Worm (Caenorhabditis elegans) whole organism, dauer: ENCODE data around the gene srh-8.

Source experiments
- unc-62 ChIP-seq: sonication (generic microtip); optimal IDR thresholded peaks from 2 replicates; lab custom pipeline; 2017; ENCODE audit warnings: missing biosample characterization, missing genetic modification reagents, missing genetic modification characterization

The srh-8 gene

DNA sequence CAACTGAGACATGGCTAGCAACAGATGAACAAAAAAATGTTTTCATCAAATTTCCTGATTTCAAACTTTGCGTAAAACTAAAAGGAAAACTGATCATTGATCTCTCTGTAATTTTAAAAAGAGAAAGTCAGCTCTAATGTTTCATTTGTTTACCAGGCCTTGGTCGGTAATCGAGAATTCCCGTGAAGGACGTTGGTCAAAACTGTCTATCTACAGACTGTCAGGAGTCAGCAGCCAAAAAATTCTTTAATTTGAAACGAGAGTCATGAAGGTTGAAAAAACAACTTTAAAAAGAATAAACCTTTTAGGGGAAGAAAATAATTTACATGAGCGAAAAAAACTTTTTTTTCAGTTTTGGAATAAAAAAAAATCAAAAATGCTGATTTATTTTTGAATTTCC is 20.2 kb upstream of the srh-8 start:
- TF ChIP-seq unc-62 (GFP tag; lab: Kevin White, UChicago), result no peak

DNA sequence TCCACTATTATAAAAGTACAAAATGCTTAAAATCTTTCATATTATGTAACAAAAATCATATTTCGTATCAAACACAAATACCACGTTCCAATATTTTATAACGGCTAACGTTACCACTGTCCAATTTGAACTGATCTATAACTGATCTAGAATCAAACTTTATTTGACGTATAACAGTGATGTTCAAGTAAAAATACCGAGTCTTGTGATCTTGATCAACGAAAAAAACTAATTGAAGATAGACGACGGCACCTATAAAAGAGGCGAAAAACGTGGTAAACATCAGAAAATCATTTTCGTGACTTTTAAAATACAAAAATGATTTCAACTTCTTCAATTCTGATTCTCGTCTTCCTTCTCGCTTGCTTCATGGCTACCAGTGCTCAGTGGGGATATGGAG is 17.7 kb upstream of the srh-8 start, which contains the start of gene nlp-28:
nlp-28 (plus strand) TSS at position 285 of the 400 bp plus-strand sequence.
- TF ChIP-seq unc-62 (GFP tag; lab: Kevin White, UChicago), result no peak

DNA sequence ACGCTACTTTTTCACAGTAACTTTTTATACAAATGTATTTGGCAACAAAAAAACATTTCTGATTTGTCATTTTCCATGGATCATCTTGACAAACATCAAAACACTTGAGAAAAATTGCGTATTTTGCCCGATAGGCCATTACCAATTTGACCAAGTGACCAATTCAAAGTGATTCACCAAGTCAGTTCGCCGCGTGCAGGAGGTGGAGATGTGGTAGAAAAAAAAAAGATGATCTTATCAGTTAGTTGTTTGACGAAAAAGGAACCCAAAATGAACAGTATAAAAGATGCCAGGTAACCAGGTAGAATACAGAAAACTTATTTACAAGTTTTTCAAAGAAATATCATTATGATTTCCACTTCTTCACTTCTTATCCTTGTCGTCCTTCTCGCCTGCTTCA is 16.2 kb upstream of the srh-8 start, which contains the start of gene nlp-27:
nlp-27 (plus strand) TSS at position 309 of the 400 bp plus-strand sequence.
- TF ChIP-seq unc-62 (GFP tag; lab: Kevin White, UChicago), result no peak

DNA sequence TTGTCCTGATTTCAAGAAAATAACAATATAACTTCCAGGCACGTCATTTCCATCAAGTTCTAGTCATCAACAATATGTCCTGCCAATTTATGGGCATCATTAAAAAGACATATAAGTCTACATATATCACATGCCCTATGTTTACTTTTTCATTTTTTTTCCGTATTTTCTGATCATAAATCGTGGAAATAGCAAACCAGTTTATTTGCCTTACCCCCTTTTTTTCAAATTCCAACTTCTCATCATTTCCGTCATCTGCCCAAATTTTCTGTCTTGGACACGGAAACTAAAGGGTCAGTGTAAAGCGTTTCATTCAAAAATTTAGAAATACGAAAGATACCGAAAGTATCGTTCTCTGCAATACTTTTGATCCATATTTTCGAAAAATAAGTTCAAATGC is 13.0 kb upstream of the srh-8 start:
- no peak for TF ChIP-seq unc-62 (GFP tag; lab: Kevin White, UChicago)

DNA sequence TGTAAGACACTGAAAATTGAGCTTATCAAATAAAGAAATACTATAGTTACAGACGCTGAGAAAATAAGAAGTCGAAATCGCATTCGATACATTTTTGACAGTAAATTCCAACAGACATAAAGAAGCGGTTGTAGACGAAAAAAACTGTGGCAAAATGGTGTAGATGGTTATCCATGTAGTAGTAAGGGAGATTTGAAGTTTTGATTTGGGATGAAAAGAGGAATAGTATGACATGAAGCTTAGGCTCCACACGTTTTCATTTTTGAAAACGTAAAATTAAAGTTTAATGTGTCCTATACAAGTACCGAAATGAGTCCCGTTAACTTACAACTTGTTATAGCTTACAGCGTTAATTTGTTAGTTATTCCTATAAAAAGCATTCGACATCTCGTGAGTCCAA is 11.3 kb upstream of the srh-8 start, which contains the start of gene K09D9.9:
K09D9.9 (minus strand) TSS at position 101 of the 400 bp plus-strand sequence.
- TF ChIP-seq unc-62 (GFP tag; lab: Kevin White, UChicago), result no peak

DNA sequence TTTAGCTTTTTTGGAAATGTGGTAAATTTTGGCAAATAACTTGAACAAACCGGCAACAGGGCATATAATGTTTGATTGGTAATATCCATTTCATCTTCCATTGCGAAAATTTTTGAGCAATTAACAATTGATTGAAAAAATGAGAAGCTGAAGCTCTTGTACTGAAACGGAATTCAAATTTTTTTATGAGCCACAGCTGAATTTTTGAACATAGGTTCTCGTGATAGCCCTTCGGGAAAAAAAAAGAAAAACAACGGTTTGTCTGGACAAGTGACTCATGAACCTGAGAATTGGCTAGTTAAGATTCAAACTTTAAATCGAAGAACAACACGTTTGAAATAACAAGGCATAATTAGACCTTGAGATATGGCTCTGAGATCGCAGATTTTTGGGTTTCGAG is 9.5 kb upstream of the srh-8 start, which contains the start of gene srx-62:
srx-62 (minus strand) TSS at position 101 of the 400 bp plus-strand sequence.
- TF ChIP-seq unc-62 (GFP tag; lab: Kevin White, UChicago), result no peak

DNA sequence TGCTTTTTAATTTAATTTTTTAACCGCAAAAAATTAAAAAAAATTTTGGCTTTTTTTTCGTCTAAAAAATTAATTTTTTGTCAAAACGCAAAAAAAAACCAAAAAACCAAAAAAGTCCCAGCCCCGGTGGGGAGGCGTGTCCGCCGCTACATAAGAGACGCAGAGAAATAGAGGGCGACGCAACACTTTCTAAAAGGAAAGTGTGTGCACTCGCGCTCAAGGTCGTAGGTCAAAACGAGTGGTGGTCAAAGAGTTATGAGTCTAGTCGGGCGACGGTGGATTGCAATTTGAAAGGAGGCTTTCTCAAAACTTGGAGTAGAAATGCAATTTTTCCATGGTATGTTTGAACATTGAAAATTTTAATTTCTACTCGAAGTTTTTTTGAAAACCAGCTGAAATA is 742 bp upstream of the srh-8 start:
- no peak for TF ChIP-seq unc-62 (GFP tag; lab: Kevin White, UChicago)

DNA sequence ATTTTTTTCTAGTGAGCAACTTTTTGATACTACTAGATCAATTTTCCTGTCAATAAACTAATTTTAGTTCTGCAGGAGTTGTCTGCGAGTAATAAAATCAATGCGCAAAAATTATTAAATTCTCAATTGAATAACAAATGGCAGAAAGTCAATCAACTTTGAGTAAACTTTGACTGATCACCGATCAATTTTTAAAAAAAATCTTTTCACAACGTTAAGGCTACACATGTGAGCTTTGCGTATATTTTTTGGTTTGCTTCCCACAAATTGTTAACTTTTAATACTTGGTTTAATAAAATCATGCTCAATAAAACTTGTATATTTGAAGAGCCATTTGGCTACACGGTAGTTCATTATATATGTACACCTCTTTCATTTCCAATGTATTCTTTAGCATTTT is 2.6 kb downstream of the srh-8 start, which contains the start of gene srh-7:
srh-7 (plus strand) TSS at position 301 of the 400 bp plus-strand sequence.
- no peak for TF ChIP-seq unc-62 (GFP tag; lab: Kevin White, UChicago)

DNA sequence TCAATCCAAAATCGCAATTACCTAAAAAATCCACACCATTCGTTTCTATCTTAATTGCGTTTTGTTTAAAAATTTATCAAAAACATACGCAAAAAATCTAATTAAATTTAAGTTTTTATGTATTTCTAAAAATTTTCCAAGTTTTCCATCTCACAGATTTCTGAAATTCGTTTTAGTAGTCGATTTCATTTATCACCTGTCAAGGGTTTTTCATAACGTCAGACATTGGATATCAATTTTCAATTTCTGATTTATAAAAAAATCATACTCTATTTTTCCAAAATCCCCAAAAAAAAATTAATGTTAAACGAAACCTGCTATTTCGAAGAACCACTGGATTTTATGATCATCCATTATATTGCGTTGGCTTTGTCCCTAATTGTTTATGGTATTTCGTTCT is 4.9 kb downstream of the srh-8 start, which contains the start of gene srh-4:
srh-4 (plus strand) TSS at position 301 of the 400 bp plus-strand sequence.
- TF ChIP-seq unc-62 (GFP tag; lab: Kevin White, UChicago), result no peak

DNA sequence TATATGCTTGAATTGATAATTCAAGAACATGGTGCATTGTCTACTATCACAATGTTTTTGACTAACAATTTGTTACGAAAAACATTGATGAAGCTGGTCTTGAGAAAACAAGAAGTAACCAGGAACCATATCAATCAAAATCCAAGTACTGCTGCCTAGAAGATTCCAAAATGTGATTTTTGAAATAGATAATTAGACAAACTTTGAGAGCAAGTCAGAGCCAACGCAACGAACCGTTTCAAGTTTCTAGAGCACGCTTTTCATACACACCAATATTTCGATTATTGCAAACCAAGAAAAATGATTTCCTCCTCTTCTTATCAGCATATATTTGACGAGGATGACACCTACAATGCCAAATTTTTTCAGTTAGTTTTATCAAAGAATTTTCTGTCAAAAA is 11.5 kb downstream of the srh-8 start, which contains the start of gene srw-89:
srw-89 (plus strand) TSS at position 301 of the 400 bp plus-strand sequence.
- TF ChIP-seq unc-62 (GFP tag; lab: Kevin White, UChicago), result no peak

DNA sequence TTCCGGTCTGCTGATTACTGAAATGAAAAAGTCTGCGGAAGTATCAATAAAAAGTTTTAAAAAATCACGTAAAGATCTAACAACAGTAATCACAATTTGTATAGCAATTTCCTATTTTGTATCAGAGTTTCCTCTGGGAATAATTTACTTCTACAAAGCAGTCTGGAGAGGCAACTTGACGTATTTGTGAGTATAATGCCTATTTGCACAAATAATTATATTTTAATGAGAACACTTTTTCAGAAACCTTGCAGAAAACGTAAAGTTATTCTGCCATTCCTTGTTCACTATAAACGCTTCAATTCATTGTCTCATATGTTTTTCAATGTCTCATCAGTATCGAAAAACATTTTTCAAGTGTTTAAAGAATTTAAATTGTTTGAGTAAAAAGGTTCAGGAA is 13.3 kb downstream of the srh-8 start:
- TF ChIP-seq unc-62 (GFP tag; lab: Kevin White, UChicago), result no peak

DNA sequence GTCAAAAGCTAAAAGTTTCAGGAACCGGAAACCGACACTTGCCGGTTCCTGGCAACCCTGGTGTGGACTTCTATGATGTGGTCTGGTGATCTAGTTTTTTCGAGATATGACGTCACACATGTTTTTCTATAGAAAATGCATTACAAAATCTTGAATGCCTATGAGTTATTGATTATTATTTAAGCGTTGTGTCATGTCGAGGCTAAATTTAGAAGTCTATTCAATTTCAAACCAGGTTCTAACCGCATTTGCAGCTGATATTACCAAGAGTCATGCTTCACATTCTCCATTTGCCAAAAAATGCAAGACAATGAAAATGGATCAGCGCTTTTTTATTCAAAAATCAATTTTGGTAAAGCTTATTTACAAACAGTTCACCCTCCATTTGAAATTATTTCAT is 13.9 kb downstream of the srh-8 start, which contains the start of gene K09D9.3:
K09D9.3 (plus strand) TSS at position 301 of the 400 bp plus-strand sequence.
- TF ChIP-seq unc-62 (GFP tag; lab: Kevin White, UChicago), result no peak

DNA sequence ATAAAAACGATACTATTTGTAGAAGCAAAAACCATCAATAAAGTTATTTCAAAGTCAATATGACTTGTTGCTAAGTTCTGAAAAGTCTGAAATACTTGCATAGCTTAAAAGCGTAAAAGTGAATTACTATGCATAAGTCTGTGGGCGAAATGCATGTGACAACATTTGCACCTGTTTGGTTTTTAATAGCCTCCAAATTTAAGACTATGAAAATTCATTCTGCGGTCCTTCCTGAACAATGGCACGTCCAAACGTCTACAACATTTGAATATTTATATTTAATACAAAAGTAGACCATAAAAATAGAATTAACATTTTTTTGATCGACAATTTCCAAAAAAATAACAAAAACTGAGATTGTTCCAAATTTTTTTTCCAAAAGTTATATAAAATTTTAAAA is 16.5 kb downstream of the srh-8 start, which contains the start of gene K09D9.14:
K09D9.14 (minus strand) TSS at position 101 of the 400 bp plus-strand sequence.
- no peak for TF ChIP-seq unc-62 (GFP tag; lab: Kevin White, UChicago)

DNA sequence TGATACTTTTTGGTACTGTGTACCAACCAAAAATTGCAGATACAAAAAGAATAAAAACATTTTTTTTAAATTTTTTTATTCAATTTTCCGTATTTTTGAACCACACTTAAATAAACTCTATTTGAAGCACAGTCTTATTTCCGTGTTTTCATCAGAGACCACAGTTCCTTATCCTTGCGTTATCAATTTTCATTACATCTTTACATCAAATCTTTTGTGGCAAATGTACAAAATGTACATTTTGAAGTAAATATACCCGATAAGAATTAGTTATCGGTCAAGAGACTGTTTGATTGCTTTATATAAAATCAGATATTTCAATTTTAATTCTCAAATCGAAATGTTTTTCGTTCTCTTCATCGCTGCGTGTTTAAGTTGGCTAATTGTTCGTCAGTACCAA is 17.0 kb downstream of the srh-8 start, which contains the start of gene cyp-35A3:
cyp-35A3 (plus strand) TSS at position 301 of the 400 bp plus-strand sequence.
- TF ChIP-seq unc-62 (GFP tag; lab: Kevin White, UChicago), result no peak

DNA sequence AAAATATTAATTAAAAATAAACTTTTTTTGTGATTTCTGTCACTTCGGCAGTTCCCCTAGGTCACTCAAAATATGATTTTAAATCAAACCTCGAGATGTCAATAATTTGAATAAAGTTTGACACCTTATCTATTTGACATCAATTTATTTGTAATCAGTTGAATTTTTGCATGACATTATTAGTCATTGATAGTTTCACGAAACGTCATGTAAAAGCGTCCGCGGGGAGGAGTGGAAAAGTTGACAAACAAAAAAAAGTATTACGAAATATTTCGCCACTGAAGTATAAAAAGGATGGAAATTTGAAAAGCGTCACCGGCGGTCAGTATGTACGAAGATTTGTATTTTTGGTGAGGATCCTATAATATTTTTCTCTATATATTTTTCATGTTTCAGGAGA is 19.5 kb downstream of the srh-8 start, which contains the start of gene K09D9.1:
K09D9.1 (plus strand) TSS at position 271 of the 400 bp plus-strand sequence.
- TF ChIP-seq unc-62 (GFP tag; lab: Kevin White, UChicago), result no peak

DNA sequence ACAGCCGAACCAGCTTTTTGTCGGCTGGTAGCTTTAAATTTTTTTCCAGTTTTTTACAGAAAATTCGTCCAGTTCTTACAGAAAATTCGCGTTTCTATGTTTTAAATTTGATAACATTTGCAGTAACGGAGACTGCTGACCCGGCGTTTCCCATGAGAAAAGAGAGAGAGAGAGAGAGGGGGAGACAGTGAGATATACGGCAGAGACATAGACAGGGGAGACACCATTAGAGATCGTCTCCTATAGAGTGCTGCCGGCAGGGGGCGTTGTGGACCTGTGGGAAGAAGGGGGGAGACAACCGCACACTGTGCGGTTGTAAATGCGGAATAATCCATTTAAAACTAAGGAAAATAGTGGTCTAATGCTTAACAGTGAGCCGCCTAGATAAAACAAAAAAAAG is 24.3 kb downstream of the srh-8 start:
- no peak for TF ChIP-seq unc-62 (GFP tag; lab: Kevin White, UChicago)

DNA sequence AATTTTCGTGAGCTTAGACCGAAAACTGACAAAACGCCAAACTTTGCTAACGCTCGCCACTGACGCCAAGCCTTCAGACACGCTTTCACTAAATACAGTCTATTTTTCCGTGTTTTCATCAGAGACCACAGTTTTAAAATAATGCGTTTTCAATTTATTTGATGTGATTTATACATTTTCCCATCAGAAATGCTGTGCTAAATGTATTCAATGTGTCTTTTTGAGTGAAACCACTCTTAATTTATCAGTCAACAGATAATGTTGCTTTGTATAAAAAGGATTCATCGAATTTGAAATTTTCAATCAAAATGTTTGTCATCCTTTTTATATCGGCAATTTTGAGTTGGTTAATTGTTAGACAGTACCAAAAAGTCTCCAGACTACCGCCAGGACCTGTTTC is 26.0 kb downstream of the srh-8 start, which contains the start of gene cyp-35A4:
cyp-35A4 (plus strand) TSS at position 301 of the 400 bp plus-strand sequence.
- no peak for TF ChIP-seq unc-62 (GFP tag; lab: Kevin White, UChicago)
